Fruit fly (Drosophila melanogaster) whole organism, embryonic: ENCODE data around the gene CG1463.

ENCODE experiments used
- Bgb ChIP-seq: fragments of 200-800 bp; sonication (Bioruptor generic); IDR thresholded peaks from 2 replicates; pipeline ENCODE4 v1.3.6; 2022; ENCODE audit warnings: missing biosample characterization, missing genetic modification characterization; ENCODE audit not compliant: partially characterized antibody
- CG10565 ChIP-seq: fragments of 200-800 bp; sonication (Bioruptor generic); optimal IDR thresholded peaks from 3 replicates; lab custom pipeline; 2016; ENCODE audit warnings: missing biosample characterization, mild to moderate bottlenecking, missing genetic modification characterization
- CG11247 ChIP-seq: fragments of 200-800 bp; sonication (Bioruptor generic); IDR thresholded peaks from 2 replicates; pipeline ENCODE4 v1.3.6; 2022; ENCODE audit warnings: missing biosample characterization, missing genetic modification characterization
- CG13123 ChIP-seq: fragments of 200-800 bp; sonication (Bioruptor generic); optimal IDR thresholded peaks from 2 replicates; lab custom pipeline; 2016; ENCODE audit warnings: missing biosample characterization, missing genetic modification characterization
- CG13624 ChIP-seq: fragments of 200-800 bp; sonication (Bioruptor generic); optimal IDR thresholded peaks from 2 replicates; lab custom pipeline; 2016; ENCODE audit warnings: missing biosample characterization, missing genetic modification characterization
- CG15479 ChIP-seq: fragments of 200-800 bp; sonication (Bioruptor generic); optimal IDR thresholded peaks from 3 replicates; lab custom pipeline; 2019; ENCODE audit warnings: missing biosample characterization, mild to moderate bottlenecking, missing genetic modification characterization, moderate library complexity
- CG17361 ChIP-seq: fragments of 200-800 bp; sonication (Bioruptor generic); IDR thresholded peaks from 3 replicates; pipeline ENCODE4 v1.3.6; 2022; ENCODE audit warnings: missing biosample characterization, missing genetic modification characterization
- CG31365 ChIP-seq: fragments of 200-800 bp; sonication (Bioruptor generic); optimal IDR thresholded peaks from 2 replicates; lab custom pipeline; 2018; ENCODE audit warnings: missing biosample characterization, mild to moderate bottlenecking, missing genetic modification characterization
- CG3281 ChIP-seq: fragments of 200-800 bp; sonication (Bioruptor generic); optimal IDR thresholded peaks from 3 replicates; lab custom pipeline; 2017; ENCODE audit warnings: missing biosample characterization, mild to moderate bottlenecking, missing genetic modification characterization
- CG6854 ChIP-seq: fragments of 200-800 bp; sonication (Bioruptor generic); optimal IDR thresholded peaks from 3 replicates; lab custom pipeline; 2017; ENCODE audit warnings: missing biosample characterization, mild to moderate bottlenecking, missing genetic modification characterization
- CHES-1-like ChIP-seq: fragments of 200-800 bp; sonication (Bioruptor generic); optimal IDR thresholded peaks from 2 replicates; lab custom pipeline; 2016; ENCODE audit warnings: missing biosample characterization, missing genetic modification characterization
- CTCF ChIP-seq: fragments of 200-800 bp; sonication (Bioruptor generic); optimal IDR thresholded peaks from 2 replicates; lab custom pipeline; 2017; ENCODE audit warnings: missing biosample characterization, mild to moderate bottlenecking, missing genetic modification characterization, moderate library complexity
- Dp ChIP-seq: fragments of 200-800 bp; sonication (Bioruptor generic); optimal IDR thresholded peaks from 2 replicates; lab custom pipeline; 2018; ENCODE audit warnings: missing biosample characterization, mild to moderate bottlenecking, missing genetic modification characterization, moderate library complexity
- ERR ChIP-seq: fragments of 200-800 bp; sonication (Bioruptor generic); optimal IDR thresholded peaks from 2 replicates; lab custom pipeline; 2016; ENCODE audit warnings: missing biosample characterization, missing genetic modification characterization
- Elba2 ChIP-seq: fragments of 200-800 bp; sonication (Bioruptor generic); optimal IDR thresholded peaks from 3 replicates; lab custom pipeline; 2016; ENCODE audit warnings: missing biosample characterization, missing genetic modification characterization
- H15 ChIP-seq: fragments of 200-800 bp; sonication (Bioruptor generic); IDR thresholded peaks from 3 replicates; pipeline ENCODE4 v1.3.6; 2022; ENCODE audit warnings: missing biosample characterization, missing genetic modification characterization
- Hr39 ChIP-seq: fragments of >200 bp; optimal IDR thresholded peaks from 2 replicates; lab custom pipeline; 2017
- Med ChIP-seq: fragments of 200-800 bp; sonication (Bioruptor generic); peaks from one replicate; lab custom pipeline; 2016; ENCODE audit warnings: missing biosample characterization, missing genetic modification characterization, mild to moderate bottlenecking, inconsistent platforms, moderate library complexity
- Poxn ChIP-seq: fragments of 200-800 bp; sonication (Bioruptor generic); IDR thresholded peaks from 2 replicates; pipeline ENCODE4 v1.3.6; 2022; ENCODE audit warnings: missing biosample characterization, missing genetic modification characterization
- Rx ChIP-seq: fragments of 200-800 bp; sonication (Bioruptor generic); IDR thresholded peaks from 2 replicates; pipeline ENCODE4 v1.3.6; 2022; ENCODE audit warnings: missing biosample characterization, missing genetic modification characterization
- Side ChIP-seq: fragments of 200-800 bp; sonication (Bioruptor generic); optimal IDR thresholded peaks from 2 replicates; lab custom pipeline; 2016; ENCODE audit warnings: missing biosample characterization, missing genetic modification characterization
- abd-A ChIP-seq: fragments of 200-800 bp; sonication (Bioruptor generic); optimal IDR thresholded peaks from 3 replicates; lab custom pipeline; 2019; ENCODE audit warnings: missing biosample characterization, mild to moderate bottlenecking, missing genetic modification characterization, moderate library complexity
- aop ChIP-seq: fragments of 200-800 bp; sonication (Bioruptor generic); IDR thresholded peaks from 2 replicates; pipeline ENCODE4 v1.3.6; 2022; ENCODE audit warnings: missing biosample characterization, missing genetic modification characterization
- bigmax ChIP-seq: fragments of 200-800 bp; sonication (Bioruptor generic); optimal IDR thresholded peaks from 2 replicates; lab custom pipeline; 2018; ENCODE audit warnings: missing biosample characterization, mild to moderate bottlenecking, missing genetic modification characterization
- caup ChIP-seq: fragments of 200-800 bp; sonication (Bioruptor generic); optimal IDR thresholded peaks from 3 replicates; lab custom pipeline; 2017; ENCODE audit warnings: missing biosample characterization, mild to moderate bottlenecking, missing genetic modification characterization, moderate library complexity; ENCODE audit not compliant: severe bottlenecking
- cg ChIP-seq: fragments of 200-800 bp; sonication (Bioruptor generic); optimal IDR thresholded peaks from 3 replicates; lab custom pipeline; 2019; ENCODE audit warnings: missing biosample characterization, mild to moderate bottlenecking, missing genetic modification characterization, moderate library complexity
- corto ChIP-seq: fragments of 200-800 bp; sonication (Bioruptor generic); optimal IDR thresholded peaks from 2 replicates; lab custom pipeline; 2016; ENCODE audit warnings: missing biosample characterization, mild to moderate bottlenecking, missing genetic modification characterization, moderate library complexity
- crol ChIP-seq: fragments of 200-800 bp; sonication (Bioruptor generic); IDR thresholded peaks from 2 replicates; pipeline ENCODE4 v1.3.6; 2022; ENCODE audit warnings: missing biosample characterization, missing genetic modification characterization
- dmrt99B ChIP-seq: fragments of 200-800 bp; sonication (Bioruptor generic); optimal IDR thresholded peaks from 2 replicates; lab custom pipeline; 2018; ENCODE audit warnings: missing biosample characterization, mild to moderate bottlenecking, missing genetic modification characterization, moderate library complexity
- fd3F ChIP-seq: fragments of 200-800 bp; sonication (Bioruptor generic); optimal IDR thresholded peaks from 2 replicates; lab custom pipeline; 2018; ENCODE audit warnings: missing biosample characterization, mild to moderate bottlenecking, missing genetic modification characterization, moderate library complexity
- gce ChIP-seq: fragments of 200-800 bp; sonication (Bioruptor generic); IDR thresholded peaks from 3 replicates; pipeline ENCODE4 v1.3.6; 2022; ENCODE audit warnings: missing biosample characterization, missing genetic modification characterization
- insv ChIP-seq, 2 experiments: fragments of 200-800 bp; sonication (Bioruptor generic); optimal IDR thresholded peaks; 3 replicates each; lab custom pipeline; 2016 to 2018; ENCODE audit warnings: missing biosample characterization in 2 of 2, missing genetic modification characterization in 2 of 2
- jing ChIP-seq: fragments of 200-800 bp; sonication (Bioruptor generic); optimal IDR thresholded peaks from 2 replicates; lab custom pipeline; 2018; ENCODE audit warnings: missing biosample characterization, mild to moderate bottlenecking, missing genetic modification characterization
- knrl ChIP-seq: fragments of 200-800 bp; sonication (Bioruptor generic); IDR thresholded peaks from 3 replicates; pipeline ENCODE4 v1.3.6; 2022; ENCODE audit warnings: missing biosample characterization, missing genetic modification characterization; ENCODE audit not compliant: partially characterized antibody
- nerfin-1 ChIP-seq: fragments of 200-800 bp; sonication (Bioruptor generic); optimal IDR thresholded peaks from 3 replicates; lab custom pipeline; 2019; ENCODE audit warnings: missing biosample characterization, mild to moderate bottlenecking, missing genetic modification characterization, moderate library complexity
- org-1 ChIP-seq: fragments of 200-800 bp; sonication (Bioruptor generic); optimal IDR thresholded peaks from 2 replicates; lab custom pipeline; 2017; ENCODE audit warnings: missing biosample characterization, missing genetic modification characterization
- pan ChIP-seq, 4 experiments: fragments of >200 bp in 3 of 4; fragments of 200-800 bp in 1 of 4; sonication (Bioruptor generic) in 1 of 4; optimal IDR thresholded peaks in 3 of 4; IDR thresholded peaks in 1 of 4; 2 replicates each; pipeline versions ENCODE4 v1.3.6 to Lab custom; 2017 to 2022; ENCODE audit warnings: missing biosample characterization in 2 of 4, missing genetic modification characterization in 2 of 4, mixed read lengths in 1 of 4
- pfk ChIP-seq: fragments of 200-800 bp; sonication (Bioruptor generic); optimal IDR thresholded peaks from 2 replicates; lab custom pipeline; 2018; ENCODE audit warnings: missing biosample characterization, mild to moderate bottlenecking, missing genetic modification characterization, moderate library complexity
- seq ChIP-seq: fragments of 200-800 bp; sonication (Bioruptor generic); IDR thresholded peaks from 2 replicates; pipeline ENCODE4 v1.3.6; 2022; ENCODE audit warnings: missing biosample characterization, missing genetic modification characterization
- slp2 ChIP-seq: fragments of 200-800 bp; sonication (Bioruptor generic); optimal IDR thresholded peaks from 2 replicates; lab custom pipeline; 2016; ENCODE audit warnings: missing biosample characterization, missing genetic modification characterization
- stwl ChIP-seq: fragments of 200-800 bp; sonication (Bioruptor generic); optimal IDR thresholded peaks from 3 replicates; lab custom pipeline; 2018; ENCODE audit warnings: missing biosample characterization, mild to moderate bottlenecking, missing genetic modification characterization, moderate library complexity
- tgo ChIP-seq: fragments of 200-800 bp; sonication (Bioruptor generic); IDR thresholded peaks from 3 replicates; pipeline ENCODE4 v1.3.6; 2022; ENCODE audit warnings: missing biosample characterization, missing genetic modification characterization
- tin ChIP-seq: fragments of 200-800 bp; sonication (Bioruptor generic); optimal IDR thresholded peaks from 3 replicates; lab custom pipeline; 2016; ENCODE audit warnings: missing biosample characterization, missing genetic modification characterization
- unc-4 ChIP-seq: fragments of 200-800 bp; sonication (Bioruptor generic); IDR thresholded peaks from 2 replicates; pipeline ENCODE4 v1.3.6; 2022; ENCODE audit warnings: missing biosample characterization, missing genetic modification characterization; ENCODE audit not compliant: partially characterized antibody
- vfl ChIP-seq: fragments of 200-800 bp; sonication (Bioruptor generic); optimal IDR thresholded peaks from 2 replicates; lab custom pipeline; 2016; ENCODE audit warnings: missing biosample characterization, missing genetic modification characterization

CG1463 gene

DNA sequence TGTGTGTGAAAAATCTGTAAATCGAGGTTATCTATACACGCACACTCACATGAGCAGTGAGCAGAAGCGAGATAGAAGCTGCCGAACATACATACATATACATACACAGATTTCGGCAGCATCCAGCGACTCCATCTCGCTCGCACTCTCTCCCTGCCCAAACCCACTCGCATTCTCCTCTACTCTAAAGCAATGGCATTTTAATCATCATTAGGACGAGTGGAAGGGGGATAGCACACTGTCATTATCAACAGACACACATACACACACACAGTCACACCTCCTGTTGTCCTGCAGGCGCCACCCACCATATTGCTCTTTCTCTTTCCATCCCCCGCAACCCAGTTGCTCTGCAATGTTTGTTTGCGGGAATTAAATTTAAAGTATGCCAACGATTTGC is 22.5 kb upstream of the CG1463 start (continued):
- TF ChIP-seq CG31365 (tag; lab: Kevin White, UChicago) = peak; percentile 61
- no peak for TF ChIP-seq ERR (GFP tag; lab: Kevin White, UChicago)
- no peak for TF ChIP-seq H15 (GFP tag; lab: Robert Waterston, UW)
- no peak for TF ChIP-seq bigmax (GFP tag; lab: Kevin White, UChicago)
- no peak for TF ChIP-seq corto (GFP tag; lab: Kevin White, UChicago)
- no peak for TF ChIP-seq tin (GFP tag; lab: Kevin White, UChicago)
- no peak for TF ChIP-seq aop
- TF ChIP-seq abd-A (tag; lab: Kevin White, UChicago) = peak; percentile 81
- TF ChIP-seq CG17361 (GFP tag; lab: Robert Waterston, UW) = no peak
- TF ChIP-seq CG11247 (GFP tag; lab: Robert Waterston, UW) = no peak
- TF ChIP-seq pfk (GFP tag; lab: Kevin White, UChicago) = no peak

- TF ChIP-seq nerfin-1 (tag; lab: Kevin White, UChicago) (peak; percentile 21), CG31365 (tag; lab: Kevin White, UChicago) (peak; percentile 62), CG13123 (GFP tag; lab: Kevin White, UChicago) (no peak), cg (GFP tag; lab: Kevin White, UChicago) (peak; percentile 16), CG6854 (GFP tag; lab: Kevin White, UChicago) (peak; percentile 1), insv (GFP tag; optimal IDR thresholded peaks at IDR 0.05; lab: Kevin White, UChicago) (peak in 1 of 2 experiments; percentile 81), Elba2 (GFP tag; lab: Kevin White, UChicago) (peak; percentile 27), Bgb (no peak), Poxn (GFP tag; lab: Robert Waterston, UW) (no peak), stwl (no peak)
Measured at dm6 chrX:12633204-12633603, 21.7 kb upstream of the CG1463 start.

- TF ChIP-seq caup (GFP tag; lab: Kevin White, UChicago) (no peak), tgo (GFP tag; lab: Robert Waterston, UW) (no peak), crol (peak; percentile 18), CHES-1-like (GFP tag; lab: Kevin White, UChicago) (no peak), Med (GFP tag; lab: Kevin White, UChicago) (peak; percentile 6), insv (GFP tag; optimal IDR thresholded peaks at IDR 0.05; lab: Kevin White, UChicago) (peak; percentile 47 to 91), abd-A (tag; lab: Kevin White, UChicago) (peak; percentile 58), Elba2 (GFP tag; lab: Kevin White, UChicago) (peak; percentile 35), CG15479 (GFP tag; lab: Kevin White, UChicago) (peak; percentile 40), Hr39 (no peak)
Measured at dm6 chrX:12632157-12632422, 20.6 kb upstream of the CG1463 start.

DNA sequence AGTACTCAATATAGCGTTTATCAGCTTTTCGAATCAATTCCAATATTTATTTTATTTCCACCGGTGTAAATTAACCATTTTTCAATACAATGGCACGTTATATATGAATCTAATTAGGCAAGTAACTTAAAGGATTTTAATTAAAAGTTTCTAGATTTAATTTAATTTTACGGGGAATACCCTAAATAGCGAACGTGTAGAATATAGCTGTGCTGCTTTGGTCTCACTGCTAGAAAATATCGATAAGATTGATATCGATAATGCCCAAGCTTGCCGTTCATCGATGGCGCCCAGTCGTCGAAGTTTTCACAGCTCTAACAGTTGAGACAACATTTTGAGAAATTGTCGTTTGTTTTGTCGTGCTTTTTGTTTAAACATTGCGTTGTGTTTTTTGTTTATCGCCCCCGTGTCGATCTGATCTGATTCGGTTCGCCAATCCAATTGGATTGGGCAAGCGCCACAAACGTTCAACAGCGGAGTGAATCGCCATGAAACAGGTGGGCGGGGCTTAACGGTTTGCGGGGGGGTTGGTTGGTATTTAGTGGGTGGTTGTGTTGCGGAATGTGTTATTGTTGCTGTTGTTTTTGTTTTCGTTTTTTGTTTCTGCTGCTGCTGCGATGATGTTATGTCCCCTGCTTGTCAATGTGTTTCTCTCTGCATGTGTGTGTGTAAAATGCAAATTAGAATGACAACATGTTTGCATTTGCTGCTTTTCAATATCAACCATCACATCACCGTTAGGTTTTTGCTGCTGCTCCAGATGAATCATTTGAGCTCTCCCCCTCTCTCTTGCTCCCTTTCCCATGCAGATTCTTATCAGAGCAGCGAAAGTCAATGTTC is 20.1 kb upstream of the CG1463 start, which contains the start of gene Tomosyn:
Tomosyn (plus strand) TSS at position 289 of the 840 bp plus-strand sequence.
- TF ChIP-seq Dp (peak; percentile 43), gce (GFP tag; lab: Robert Waterston, UW) (no peak), CG3281 (no peak), fd3F (GFP tag; lab: Kevin White, UChicago) (peak; percentile 25), seq (GFP tag; lab: Robert Waterston, UW) (no peak), CG13624 (GFP tag; lab: Kevin White, UChicago) (peak; percentile 51), unc-4 (GFP tag; lab: Robert Waterston, UW) (peak; percentile 74), Rx (no peak), jing (GFP tag; lab: Kevin White, UChicago) (no peak), slp2 (GFP tag; lab: Kevin White, UChicago) (no peak), tgo (GFP tag; lab: Robert Waterston, UW) (no peak), knrl (GFP tag; lab: Robert Waterston, UW) (peak; percentile 77; the same call in 2 of the 3 replicates), pan (optimal IDR thresholded peaks at IDR 0.05; lab: Kevin White, UChicago) (no peak), pan (GFP tag; optimal IDR thresholded peaks at IDR 0.05 in 1 of 2, IDR thresholded peaks at IDR 0.05 in 1 of 2) (no peak), vfl (GFP tag; lab: Kevin White, UChicago) (no peak), CG10565 (GFP tag; lab: Kevin White, UChicago) (no peak), Side (GFP tag; lab: Kevin White, UChicago) (peak; percentile 19), CTCF (GFP tag; lab: Kevin White, UChicago) (peak; percentile 3), org-1 (no peak), dmrt99B (tag; lab: Kevin White, UChicago) (peak; percentile 19)
